Fruit fly (Drosophila melanogaster) whole organism, embryonic: ENCODE measurements around the gene CG9288.
A peak's percentile ranks its signal among the peaks of the same experiment; 100 is the strongest.

Source experiments
- Abd-B ChIP-seq: fragments of 200-800 bp; sonication (Bioruptor generic); optimal IDR thresholded peaks from 2 replicates; lab custom pipeline; 2018; ENCODE audit warnings: missing biosample characterization, mild to moderate bottlenecking, missing genetic modification characterization, moderate library complexity
- Bdp1 ChIP-seq: fragments of 200-800 bp; sonication (Bioruptor generic); optimal IDR thresholded peaks from 3 replicates; lab custom pipeline; 2016; ENCODE audit warnings: missing biosample characterization, missing genetic modification characterization
- CG10366 ChIP-seq: fragments of 200-800 bp; sonication (Bioruptor generic); IDR thresholded peaks from 2 replicates; pipeline ENCODE4 v1.3.6; 2022; ENCODE audit warnings: missing biosample characterization, missing genetic modification characterization
- CG10979 ChIP-seq: fragments of 200-800 bp; sonication (Bioruptor generic); optimal IDR thresholded peaks from 2 replicates; lab custom pipeline; 2018; ENCODE audit warnings: missing biosample characterization, mild to moderate bottlenecking, missing genetic modification characterization, moderate library complexity
- CG11504 ChIP-seq: fragments of 200-800 bp; sonication (Bioruptor generic); optimal IDR thresholded peaks from 3 replicates; lab custom pipeline; 2019; ENCODE audit warnings: missing biosample characterization, mild to moderate bottlenecking, missing genetic modification characterization, moderate library complexity
- CG11696 ChIP-seq: fragments of 200-800 bp; sonication (Bioruptor generic); IDR thresholded peaks from 2 replicates; pipeline ENCODE4 v1.3.6; 2022; ENCODE audit warnings: missing biosample characterization, missing genetic modification characterization
- CG15269 ChIP-seq: fragments of 200-800 bp; sonication (Bioruptor generic); optimal IDR thresholded peaks from 2 replicates; lab custom pipeline; 2018; ENCODE audit warnings: missing biosample characterization, mild to moderate bottlenecking, missing genetic modification characterization, moderate library complexity
- CG15479 ChIP-seq: fragments of 200-800 bp; sonication (Bioruptor generic); optimal IDR thresholded peaks from 3 replicates; lab custom pipeline; 2019; ENCODE audit warnings: missing biosample characterization, mild to moderate bottlenecking, missing genetic modification characterization, moderate library complexity
- CG17361 ChIP-seq: fragments of 200-800 bp; sonication (Bioruptor generic); IDR thresholded peaks from 3 replicates; pipeline ENCODE4 v1.3.6; 2022; ENCODE audit warnings: missing biosample characterization, missing genetic modification characterization
- CG2116 ChIP-seq: fragments of 200-800 bp; sonication (Bioruptor generic); optimal IDR thresholded peaks from 3 replicates; lab custom pipeline; 2018; ENCODE audit warnings: missing biosample characterization, mild to moderate bottlenecking, missing genetic modification characterization
- CG30431 ChIP-seq: fragments of 200-800 bp; sonication (Bioruptor generic); optimal IDR thresholded peaks from 2 replicates; lab custom pipeline; 2017; ENCODE audit warnings: missing biosample characterization, missing genetic modification characterization
- CG31224 ChIP-seq: fragments of 200-800 bp; sonication (Bioruptor generic); IDR thresholded peaks from 2 replicates; pipeline ENCODE4 v1.3.6; 2022; ENCODE audit warnings: missing biosample characterization, missing genetic modification characterization
- CG31388 ChIP-seq: fragments of 200-800 bp; sonication (Bioruptor generic); optimal IDR thresholded peaks from 2 replicates; lab custom pipeline; 2016; ENCODE audit warnings: missing biosample characterization, missing genetic modification characterization
- CG32532 ChIP-seq: fragments of 200-800 bp; sonication (Bioruptor generic); IDR thresholded peaks from 2 replicates; pipeline ENCODE4 v1.3.6; 2022; ENCODE audit warnings: missing biosample characterization, missing genetic modification characterization
- CG3407 ChIP-seq: fragments of 200-800 bp; sonication (Bioruptor generic); optimal IDR thresholded peaks from 2 replicates; lab custom pipeline; 2018; ENCODE audit warnings: missing biosample characterization, mild to moderate bottlenecking, missing genetic modification characterization
- CG6254 ChIP-seq: fragments of 200-800 bp; sonication (Bioruptor generic); optimal IDR thresholded peaks from 3 replicates; lab custom pipeline; 2017; ENCODE audit warnings: mild to moderate bottlenecking, missing biosample characterization, missing genetic modification reagents, missing genetic modification characterization
- CG6689 ChIP-seq: fragments of 200-800 bp; sonication (Bioruptor generic); IDR thresholded peaks from 2 replicates; pipeline ENCODE4 v1.3.6; 2022; ENCODE audit warnings: missing biosample characterization, missing genetic modification characterization
- CG6854 ChIP-seq: fragments of 200-800 bp; sonication (Bioruptor generic); optimal IDR thresholded peaks from 3 replicates; lab custom pipeline; 2017; ENCODE audit warnings: missing biosample characterization, mild to moderate bottlenecking, missing genetic modification characterization
- CG7271 ChIP-seq: fragments of 200-800 bp; sonication (Bioruptor generic); optimal IDR thresholded peaks from 2 replicates; lab custom pipeline; 2018; ENCODE audit warnings: missing biosample characterization, mild to moderate bottlenecking, missing genetic modification characterization, moderate library complexity
- CG8089 ChIP-seq: fragments of 200-800 bp; sonication (Bioruptor generic); optimal IDR thresholded peaks from 3 replicates; lab custom pipeline; 2016; ENCODE audit warnings: missing biosample characterization, missing genetic modification characterization
- Dp ChIP-seq: fragments of 200-800 bp; sonication (Bioruptor generic); optimal IDR thresholded peaks from 2 replicates; lab custom pipeline; 2018; ENCODE audit warnings: missing biosample characterization, mild to moderate bottlenecking, missing genetic modification characterization, moderate library complexity
- Drgx ChIP-seq: fragments of 200-800 bp; sonication (Bioruptor generic); IDR thresholded peaks from 2 replicates; pipeline ENCODE4 v1.3.6; 2022; ENCODE audit warnings: missing biosample characterization, missing genetic modification characterization
- H15 ChIP-seq: fragments of 200-800 bp; sonication (Bioruptor generic); IDR thresholded peaks from 3 replicates; pipeline ENCODE4 v1.3.6; 2022; ENCODE audit warnings: missing biosample characterization, missing genetic modification characterization
- Hey ChIP-seq: fragments of 200-800 bp; sonication (Bioruptor generic); optimal IDR thresholded peaks from 3 replicates; lab custom pipeline; 2018; ENCODE audit warnings: missing biosample characterization, mild to moderate bottlenecking, missing genetic modification characterization
- Vsx1 ChIP-seq: fragments of 200-800 bp; sonication (Bioruptor generic); optimal IDR thresholded peaks from 2 replicates; lab custom pipeline; 2017; ENCODE audit warnings: missing biosample characterization, mild to moderate bottlenecking, missing genetic modification characterization, missing genetic modification reagents
- bowl ChIP-seq: fragments of 200-800 bp; sonication (Bioruptor generic); IDR thresholded peaks from 2 replicates; pipeline ENCODE4 v1.3.6; 2022; ENCODE audit warnings: missing biosample characterization, missing genetic modification characterization
- bsh ChIP-seq, 2 experiments: fragments of 200-800 bp; sonication (Bioruptor generic); optimal IDR thresholded peaks; 2 replicates each; lab custom pipeline; 2017 to 2018; ENCODE audit warnings: mild to moderate bottlenecking in 2 of 2, missing biosample characterization in 2 of 2, missing genetic modification characterization in 2 of 2, moderate library complexity in 1 of 2
- cad ChIP-seq: fragments of >200 bp; optimal IDR thresholded peaks from 2 replicates; lab custom pipeline; 2017; ENCODE audit warnings: missing biosample characterization, missing genetic modification characterization
- chm ChIP-seq: fragments of 200-800 bp; sonication (Bioruptor generic); IDR thresholded peaks from 2 replicates; pipeline ENCODE4 v1.3.6; 2022; ENCODE audit warnings: missing biosample characterization, missing genetic modification characterization
- chn ChIP-seq: fragments of 200-800 bp; sonication (Bioruptor generic); optimal IDR thresholded peaks from 2 replicates; lab custom pipeline; 2016; ENCODE audit warnings: missing biosample characterization, missing genetic modification characterization
- croc ChIP-seq: fragments of 200-800 bp; sonication (Bioruptor generic); conservative IDR thresholded peaks from 3 replicates; pipeline ENCODE4 v1.3.6; 2022; ENCODE audit warnings: missing biosample characterization, missing genetic modification characterization
- crp ChIP-seq, 2 experiments: fragments of 200-800 bp; sonication (Bioruptor generic); optimal IDR thresholded peaks; 2 replicates in 1 of 2; 3 replicates in 1 of 2; lab custom pipeline; 2017; ENCODE audit warnings: missing biosample characterization in 2 of 2, missing genetic modification characterization in 2 of 2, mild to moderate bottlenecking in 1 of 2, moderate library complexity in 1 of 2
- fd102C ChIP-seq: fragments of 200-800 bp; sonication (Bioruptor generic); optimal IDR thresholded peaks from 2 replicates; lab custom pipeline; 2018; ENCODE audit warnings: missing biosample characterization, mild to moderate bottlenecking, missing genetic modification characterization, moderate library complexity
- grau ChIP-seq: fragments of 200-800 bp; optimal IDR thresholded peaks from 3 replicates; lab custom pipeline; 2019; ENCODE audit warnings: missing biosample characterization, mild to moderate bottlenecking, missing genetic modification characterization, moderate library complexity
- hb ChIP-seq: fragments of 200-800 bp; sonication (Bioruptor generic); IDR thresholded peaks from 3 replicates; pipeline ENCODE4 v1.3.6; 2022; ENCODE audit warnings: missing biosample characterization, missing genetic modification characterization; ENCODE audit not compliant: partially characterized antibody
- luna ChIP-seq: fragments of 200-800 bp; sonication (Bioruptor generic); optimal IDR thresholded peaks from 2 replicates; lab custom pipeline; 2016; ENCODE audit warnings: missing biosample characterization, missing genetic modification characterization
- nmo ChIP-seq: fragments of 200-800 bp; sonication (Bioruptor generic); optimal IDR thresholded peaks from 2 replicates; lab custom pipeline; 2018; ENCODE audit warnings: missing biosample characterization, mild to moderate bottlenecking, missing genetic modification characterization, moderate library complexity
- org-1 ChIP-seq: fragments of 200-800 bp; sonication (Bioruptor generic); optimal IDR thresholded peaks from 2 replicates; lab custom pipeline; 2017; ENCODE audit warnings: missing biosample characterization, missing genetic modification characterization
- rib ChIP-seq: fragments of 200-800 bp; sonication (Bioruptor generic); IDR thresholded peaks from 2 replicates; pipeline ENCODE4 v1.3.6; 2022; ENCODE audit warnings: missing biosample characterization, missing genetic modification characterization
- sens ChIP-seq: fragments of 200-800 bp; sonication (Bioruptor generic); peaks from one replicate; lab custom pipeline; 2016; ENCODE audit warnings: missing biosample characterization, missing genetic modification characterization
- sob ChIP-seq: fragments of 200-800 bp; sonication (Bioruptor generic); IDR thresholded peaks from 2 replicates; pipeline ENCODE4 v1.3.6; 2022; ENCODE audit warnings: missing biosample characterization, missing genetic modification characterization
- tll ChIP-seq, 2 experiments: fragments of 200-800 bp in 1 of 2; fragments of >200 bp in 1 of 2; sonication (Bioruptor generic) in 1 of 2; optimal IDR thresholded peaks; 2 replicates each; lab custom pipeline; 2017 to 2019; ENCODE audit warnings: missing biosample characterization in 2 of 2, missing genetic modification characterization in 2 of 2, mild to moderate bottlenecking in 1 of 2, moderate library complexity in 1 of 2
- trem ChIP-seq: fragments of 200-800 bp; optimal IDR thresholded peaks from 3 replicates; lab custom pipeline; 2019; ENCODE audit warnings: missing biosample characterization, mild to moderate bottlenecking, missing genetic modification characterization, moderate library complexity
- twi ChIP-seq: fragments of 200-800 bp; optimal IDR thresholded peaks from 2 replicates; lab custom pipeline; 2019; ENCODE audit warnings: missing biosample characterization, mild to moderate bottlenecking, missing genetic modification characterization, moderate library complexity
- zen ChIP-seq: fragments of 200-800 bp; sonication (Bioruptor generic); optimal IDR thresholded peaks from 3 replicates; lab custom pipeline; 2018; ENCODE audit warnings: missing biosample characterization, mild to moderate bottlenecking, missing genetic modification characterization, moderate library complexity

CG9288 gene

dm6 chr3R:13807906-13808305 lies 28.5 kb downstream of the CG9288 start:
- TF ChIP-seq CG15269 (no peak), nmo (peak; percentile 14), sens (GFP tag; lab: Kevin White, UChicago) (peak; percentile 42), CG17361 (GFP tag; lab: Robert Waterston, UW) (0 out of 3 replicates have a peak, but pooled peaks have one; percentile 18), Drgx (GFP tag; lab: Robert Waterston, UW) (0 out of 2 replicates have a peak, but pooled peaks have one; percentile 45), bsh (GFP tag; optimal IDR thresholded peaks at IDR 0.05; lab: Kevin White, UChicago) (peak in 1 of 2 experiments; percentile 38), CG31388 (GFP tag; lab: Kevin White, UChicago) (no peak)

dm6 chr3R:13809261-13809660 lies 29.8 kb downstream of the CG9288 start:
- TF ChIP-seq Hey (tag; lab: Kevin White, UChicago) (no peak), CG15479 (GFP tag; lab: Kevin White, UChicago) (peak; percentile 79), twi (tag; lab: Kevin White, UChicago) (peak; percentile 76), CG11504 (tag; lab: Kevin White, UChicago) (no peak), CG30431 (GFP tag; lab: Kevin White, UChicago) (no peak), H15 (GFP tag; lab: Robert Waterston, UW) (no peak)
- TF ChIP-seq, all 482 proteins: peak for 2

dm6 chr3R:13810308-13810707 lies 30.9 kb downstream of the CG9288 start:
- TF ChIP-seq org-1 (GFP tag; lab: Kevin White, UChicago) (no peak), CG7271 (no peak), Bdp1 (GFP tag; lab: Kevin White, UChicago) (no peak), sob (GFP tag; lab: Robert Waterston, UW) (no peak), Dp (GFP tag; lab: Kevin White, UChicago) (no peak), luna (GFP tag; lab: Kevin White, UChicago) (no peak), CG3407 (no peak), CG10366 (no peak), chm (GFP tag; lab: Robert Waterston, UW) (no peak), rib (GFP tag; lab: Robert Waterston, UW) (no peak), CG10979 (tag; lab: Kevin White, UChicago) (no peak), CG8089 (no peak), CG6854 (GFP tag; lab: Kevin White, UChicago) (no peak), grau (tag; lab: Kevin White, UChicago) (no peak)

- no peak for TF ChIP-seq CG31224 (GFP tag; lab: Robert Waterston, UW)
- no peak for TF ChIP-seq chn (GFP tag; lab: Kevin White, UChicago)
- peak; percentile 94 for TF ChIP-seq zen
- peak in 1 of 2 experiments; percentile 95 for TF ChIP-seq tll (GFP tag; optimal IDR thresholded peaks at IDR 0.05; lab: Kevin White, UChicago)
- TF ChIP-seq cad (GFP tag; lab: Kevin White, UChicago) = peak; percentile 60
These were observed 32.3 kb downstream of the CG9288 start for dm6 chr3R:13811737-13812136.

dm6 chr3R:13812736-13813250 lies 33.4 kb downstream of the CG9288 start, which contains the start of the genes tal-1A, tal-2A, tal-3A and tal-AA:
TSS of gene tal-1A (plus strand) at chr3R:13813109.
TSS of gene tal-2A (plus strand) at chr3R:13813109.
TSS of gene tal-3A (plus strand) at chr3R:13813109.
TSS of gene tal-AA (plus strand) at chr3R:13813109.
- peak; percentile 16; the same call in 1 of the 2 replicates for TF ChIP-seq CG6689 (GFP tag; lab: Robert Waterston, UW)
- no peak for TF ChIP-seq fd102C (GFP tag; lab: Kevin White, UChicago)
- no peak for TF ChIP-seq CG2116 (GFP tag; lab: Kevin White, UChicago)
- TF ChIP-seq Abd-B = no peak
- peak; percentile 51 for TF ChIP-seq CG6254 (GFP tag; lab: Kevin White, UChicago)
- TF ChIP-seq CG32532 = peak; percentile 81; the same call in 1 of the 2 replicates
- peak in 1 of 2 experiments; percentile 73 for TF ChIP-seq crp (GFP tag; optimal IDR thresholded peaks at IDR 0.05; lab: Kevin White, UChicago)
- no peak for TF ChIP-seq trem (tag; lab: Kevin White, UChicago)
- peak; percentile 59; the same call in 1 of the 2 replicates for TF ChIP-seq bowl (GFP tag; lab: Robert Waterston, UW)
- no peak for TF ChIP-seq hb (GFP tag; lab: Robert Waterston, UW)
- TF ChIP-seq CG11696 = no peak
- TF ChIP-seq croc (GFP tag; lab: Robert Waterston, UW) = no peak
- peak; percentile 30 for TF ChIP-seq Vsx1 (GFP tag; lab: Kevin White, UChicago)
